Fruit fly (Drosophila melanogaster): Measurements from ENCODE around the gene Vps29.

DNA sequence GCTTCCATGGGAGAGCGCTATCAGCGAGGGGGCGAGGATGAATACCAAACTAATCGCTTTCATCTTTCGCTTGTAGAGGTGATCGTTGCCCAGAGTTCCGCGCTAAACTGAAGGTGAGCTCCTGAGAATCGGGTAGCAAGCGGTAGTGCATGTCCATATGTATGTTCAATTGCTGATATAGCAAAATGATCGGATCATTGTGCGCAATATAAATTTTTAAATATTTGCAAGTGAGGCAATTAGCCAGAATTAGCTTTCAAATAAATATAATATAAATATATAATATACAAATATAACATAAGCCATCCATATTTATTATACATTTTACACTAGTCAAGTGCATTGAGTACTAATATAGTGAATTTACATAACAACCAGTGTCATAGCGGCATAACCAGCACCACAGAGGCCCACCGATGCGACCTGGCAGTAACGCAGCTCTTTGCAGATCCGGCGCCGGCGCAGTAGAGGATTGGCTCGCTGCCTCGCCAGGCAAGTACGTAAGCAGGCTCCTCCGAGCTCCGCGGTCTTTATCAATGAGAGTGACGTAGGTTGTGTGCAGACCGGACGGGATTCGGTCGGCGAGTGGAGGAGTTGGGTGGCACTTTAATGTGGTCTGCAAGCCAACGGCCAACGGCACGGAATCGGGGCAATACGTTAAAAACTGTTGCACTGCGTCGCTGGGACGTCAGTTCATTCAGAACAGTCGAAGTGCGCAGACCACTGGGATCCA is 16.4 kb upstream of the Vps29 start, which contains the start of the genes Iris and CG4577:
- TF ChIP-seq CG8478 (optimal IDR thresholded peaks at IDR 0.05) (no peak), CTCF (optimal IDR thresholded peaks at IDR 0.05) (no peak)
